Fruit fly (Drosophila melanogaster) whole organism, embryonic: ENCODE data around the gene Gfat2.

Source experiments
- Atf-2 ChIP-seq: fragments of 200-800 bp; sonication (Bioruptor generic); optimal IDR thresholded peaks from 2 replicates; lab custom pipeline; 2016; ENCODE audit warnings: missing biosample characterization, missing genetic modification characterization
- Awh ChIP-seq: fragments of 200-800 bp; sonication (Bioruptor generic); IDR thresholded peaks from 2 replicates; pipeline ENCODE4, ENCODE4 v1.3.6; 2022; ENCODE audit warnings: missing biosample characterization, missing genetic modification characterization
- Bteb2 ChIP-seq: fragments of 200-800 bp; sonication (Bioruptor generic); optimal IDR thresholded peaks from 2 replicates; lab custom pipeline; 2016; ENCODE audit warnings: missing biosample characterization, missing genetic modification characterization
- CG10959 ChIP-seq: fragments of 200-800 bp; sonication (Bioruptor generic); IDR thresholded peaks from 2 replicates; pipeline ENCODE4 v1.3.6; 2022; ENCODE audit warnings: missing biosample characterization, missing genetic modification characterization
- CG11093 ChIP-seq: fragments of 200-800 bp; sonication (Bioruptor generic); IDR thresholded peaks from 3 replicates; pipeline ENCODE4 v1.3.6; 2022; ENCODE audit warnings: missing biosample characterization, missing genetic modification characterization
- CG11560 ChIP-seq: fragments of 200-800 bp; sonication (Bioruptor generic); IDR thresholded peaks from 3 replicates; pipeline ENCODE4 v1.3.6; 2022; ENCODE audit warnings: missing biosample characterization, missing genetic modification characterization
- CG12769 ChIP-seq: fragments of 200-800 bp; sonication (Bioruptor generic); optimal IDR thresholded peaks from 2 replicates; lab custom pipeline; 2019; ENCODE audit warnings: missing biosample characterization, mild to moderate bottlenecking, missing genetic modification characterization, moderate library complexity
- CG13287 ChIP-seq: fragments of 200-800 bp; sonication (Bioruptor generic); IDR thresholded peaks from 2 replicates; pipeline ENCODE4 v1.3.6; 2022; ENCODE audit warnings: missing biosample characterization, missing genetic modification characterization; ENCODE audit not compliant: partially characterized antibody
- CG14441 ChIP-seq: fragments of 200-800 bp; sonication (Bioruptor generic); IDR thresholded peaks from 2 replicates; pipeline ENCODE4 v1.3.6; 2022; ENCODE audit warnings: missing biosample characterization, missing genetic modification characterization
- CG15011 ChIP-seq: fragments of 200-800 bp; sonication (Bioruptor generic); optimal IDR thresholded peaks from 3 replicates; lab custom pipeline; 2018; ENCODE audit warnings: missing biosample characterization, mild to moderate bottlenecking, missing genetic modification characterization
- CG17361 ChIP-seq: fragments of 200-800 bp; sonication (Bioruptor generic); IDR thresholded peaks from 3 replicates; pipeline ENCODE4 v1.3.6; 2022; ENCODE audit warnings: missing biosample characterization, missing genetic modification characterization
- CG17612 ChIP-seq: fragments of 200-800 bp; sonication (Bioruptor generic); IDR thresholded peaks from 2 replicates; pipeline ENCODE4 v1.3.6; 2022; ENCODE audit warnings: missing biosample characterization, missing genetic modification characterization
- CG17802 ChIP-seq: fragments of 200-800 bp; sonication (Bioruptor generic); optimal IDR thresholded peaks from 2 replicates; lab custom pipeline; 2018; ENCODE audit warnings: missing biosample characterization, mild to moderate bottlenecking, missing genetic modification characterization, moderate library complexity
- CG2712 ChIP-seq: fragments of 200-800 bp; optimal IDR thresholded peaks from 3 replicates; lab custom pipeline; 2019; ENCODE audit warnings: missing biosample characterization, mild to moderate bottlenecking, missing genetic modification characterization, moderate library complexity
- CG3065 ChIP-seq: fragments of 200-800 bp; sonication (Bioruptor generic); optimal IDR thresholded peaks from 2 replicates; lab custom pipeline; 2016; ENCODE audit warnings: missing biosample characterization, missing genetic modification characterization
- CG31365 ChIP-seq: fragments of 200-800 bp; sonication (Bioruptor generic); optimal IDR thresholded peaks from 2 replicates; lab custom pipeline; 2018; ENCODE audit warnings: missing biosample characterization, mild to moderate bottlenecking, missing genetic modification characterization
- CG3281 ChIP-seq: fragments of 200-800 bp; sonication (Bioruptor generic); optimal IDR thresholded peaks from 3 replicates; lab custom pipeline; 2017; ENCODE audit warnings: missing biosample characterization, mild to moderate bottlenecking, missing genetic modification characterization
- CG33213 ChIP-seq: fragments of 200-800 bp; sonication (Bioruptor generic); optimal IDR thresholded peaks from 3 replicates; lab custom pipeline; 2016; ENCODE audit warnings: missing biosample characterization, missing genetic modification characterization
- CG3995 ChIP-seq: fragments of 200-800 bp; sonication (Bioruptor generic); optimal IDR thresholded peaks from 3 replicates; lab custom pipeline; 2016; ENCODE audit warnings: missing biosample characterization, missing genetic modification characterization
- CG4360 ChIP-seq: fragments of 200-800 bp; sonication (Bioruptor generic); IDR thresholded peaks from 2 replicates; pipeline ENCODE4 v1.3.6; 2022; ENCODE audit warnings: missing biosample characterization, missing genetic modification characterization
- CG6813 ChIP-seq: fragments of 200-800 bp; sonication (Bioruptor generic); optimal IDR thresholded peaks from 2 replicates; lab custom pipeline; 2017; ENCODE audit warnings: missing biosample characterization, missing genetic modification characterization, mild to moderate bottlenecking, moderate library complexity, missing genetic modification reagents
- CG7786 ChIP-seq: fragments of 200-800 bp; sonication (Bioruptor generic); optimal IDR thresholded peaks from 2 replicates; lab custom pipeline; 2016; ENCODE audit warnings: missing biosample characterization, missing genetic modification characterization
- CG9817 ChIP-seq: fragments of 200-800 bp; sonication (Bioruptor generic); optimal IDR thresholded peaks from 2 replicates; lab custom pipeline; 2018; ENCODE audit warnings: missing biosample characterization, mild to moderate bottlenecking, missing genetic modification characterization, moderate library complexity
- CTCF ChIP-seq: fragments of 200-800 bp; sonication (Bioruptor generic); optimal IDR thresholded peaks from 2 replicates; lab custom pipeline; 2017; ENCODE audit warnings: missing biosample characterization, mild to moderate bottlenecking, missing genetic modification characterization, moderate library complexity
- Dref ChIP-seq: fragments of 200-800 bp; sonication (Bioruptor generic); IDR thresholded peaks from 2 replicates; pipeline ENCODE4 v1.3.6; 2022; ENCODE audit warnings: missing biosample characterization, missing genetic modification characterization
- ERR ChIP-seq: fragments of 200-800 bp; sonication (Bioruptor generic); optimal IDR thresholded peaks from 2 replicates; lab custom pipeline; 2016; ENCODE audit warnings: missing biosample characterization, missing genetic modification characterization
- HmgD ChIP-seq: fragments of 200-800 bp; sonication (Bioruptor generic); optimal IDR thresholded peaks from 3 replicates; lab custom pipeline; 2016; ENCODE audit warnings: missing biosample characterization, missing genetic modification characterization
- Lhr ChIP-seq: fragments of 200-800 bp; sonication (Bioruptor generic); optimal IDR thresholded peaks from 3 replicates; lab custom pipeline; 2017; ENCODE audit warnings: mild to moderate bottlenecking, missing biosample characterization, missing genetic modification reagents, missing genetic modification characterization
- Nf-YB ChIP-seq: fragments of 200-800 bp; sonication (Bioruptor generic); optimal IDR thresholded peaks from 3 replicates; lab custom pipeline; 2019; ENCODE audit warnings: missing biosample characterization, mild to moderate bottlenecking, missing genetic modification characterization, moderate library complexity
- ac ChIP-seq: fragments of 200-800 bp; sonication (Bioruptor generic); optimal IDR thresholded peaks from 3 replicates; lab custom pipeline; 2017; ENCODE audit warnings: missing biosample characterization, mild to moderate bottlenecking, missing genetic modification characterization
- bcd ChIP-seq: fragments of 200-800 bp; sonication (Bioruptor generic); optimal IDR thresholded peaks from 2 replicates; lab custom pipeline; 2017; ENCODE audit warnings: missing biosample characterization, mild to moderate bottlenecking, missing genetic modification characterization
- cg ChIP-seq: fragments of 200-800 bp; sonication (Bioruptor generic); optimal IDR thresholded peaks from 3 replicates; lab custom pipeline; 2019; ENCODE audit warnings: missing biosample characterization, mild to moderate bottlenecking, missing genetic modification characterization, moderate library complexity
- cwo ChIP-seq: fragments of 200-800 bp; sonication (Bioruptor generic); optimal IDR thresholded peaks from 3 replicates; lab custom pipeline; 2017; ENCODE audit warnings: missing biosample characterization, missing genetic modification characterization, mild to moderate bottlenecking, moderate library complexity, missing genetic modification reagents
- ftz-f1 ChIP-seq: fragments of 200-800 bp; sonication (Bioruptor generic); optimal IDR thresholded peaks from 2 replicates; lab custom pipeline; 2016; ENCODE audit warnings: missing biosample characterization, missing genetic modification characterization
- grn ChIP-seq: fragments of 200-800 bp; sonication (Bioruptor generic); optimal IDR thresholded peaks from 3 replicates; lab custom pipeline; 2017; ENCODE audit warnings: missing biosample characterization, missing genetic modification characterization
- kni ChIP-seq: fragments of 200-800 bp; sonication (Bioruptor generic); optimal IDR thresholded peaks from 3 replicates; lab custom pipeline; 2017; ENCODE audit warnings: mild to moderate bottlenecking, missing biosample characterization, missing genetic modification reagents, missing genetic modification characterization
- lbe ChIP-seq: fragments of 200-800 bp; sonication (Bioruptor generic); optimal IDR thresholded peaks from 2 replicates; lab custom pipeline; 2016; ENCODE audit warnings: missing biosample characterization, mild to moderate bottlenecking, missing genetic modification characterization
- lilli ChIP-seq: fragments of 200-800 bp; sonication (Bioruptor generic); optimal IDR thresholded peaks from 3 replicates; lab custom pipeline; 2016; ENCODE audit warnings: missing biosample characterization, missing genetic modification characterization
- pan ChIP-seq, 4 experiments: fragments of >200 bp in 3 of 4; fragments of 200-800 bp in 1 of 4; sonication (Bioruptor generic) in 1 of 4; optimal IDR thresholded peaks in 3 of 4; IDR thresholded peaks in 1 of 4; 2 replicates each; pipeline versions ENCODE4 v1.3.6 to Lab custom; 2017 to 2022; ENCODE audit warnings: missing biosample characterization in 2 of 4, missing genetic modification characterization in 2 of 4, mixed read lengths in 1 of 4
- peb ChIP-seq: fragments of 200-800 bp; sonication (Bioruptor generic); IDR thresholded peaks from 2 replicates; pipeline ENCODE4 v1.3.6; 2022; ENCODE audit warnings: missing biosample characterization, missing genetic modification characterization
- pita ChIP-seq: fragments of 200-800 bp; sonication (Bioruptor generic); optimal IDR thresholded peaks from 2 replicates; lab custom pipeline; 2017; ENCODE audit warnings: missing biosample characterization, mild to moderate bottlenecking, missing genetic modification characterization
- sens ChIP-seq: fragments of 200-800 bp; sonication (Bioruptor generic); peaks from one replicate; lab custom pipeline; 2016; ENCODE audit warnings: missing biosample characterization, missing genetic modification characterization
- sna ChIP-seq: fragments of 200-800 bp; sonication (Bioruptor generic); IDR thresholded peaks from 2 replicates; pipeline ENCODE4 v1.3.6; 2022; ENCODE audit warnings: missing biosample characterization, missing genetic modification characterization; ENCODE audit not compliant: partially characterized antibody
- ssp ChIP-seq: fragments of 200-800 bp; sonication (Bioruptor generic); IDR thresholded peaks from 2 replicates; pipeline ENCODE4 v1.3.6; 2022; ENCODE audit warnings: missing biosample characterization, missing genetic modification characterization
- stwl ChIP-seq: fragments of 200-800 bp; sonication (Bioruptor generic); optimal IDR thresholded peaks from 3 replicates; lab custom pipeline; 2018; ENCODE audit warnings: missing biosample characterization, mild to moderate bottlenecking, missing genetic modification characterization, moderate library complexity
- tio ChIP-seq: fragments of 200-800 bp; sonication (Bioruptor generic); optimal IDR thresholded peaks from 2 replicates; lab custom pipeline; 2017; ENCODE audit warnings: missing biosample characterization, missing genetic modification characterization, inconsistent platforms
- trem ChIP-seq: fragments of 200-800 bp; optimal IDR thresholded peaks from 3 replicates; lab custom pipeline; 2019; ENCODE audit warnings: missing biosample characterization, mild to moderate bottlenecking, missing genetic modification characterization, moderate library complexity
- vfl ChIP-seq: fragments of 200-800 bp; sonication (Bioruptor generic); optimal IDR thresholded peaks from 2 replicates; lab custom pipeline; 2016; ENCODE audit warnings: missing biosample characterization, missing genetic modification characterization
- zen ChIP-seq: fragments of 200-800 bp; sonication (Bioruptor generic); optimal IDR thresholded peaks from 3 replicates; lab custom pipeline; 2018; ENCODE audit warnings: missing biosample characterization, mild to moderate bottlenecking, missing genetic modification characterization, moderate library complexity

The Gfat2 gene

DNA sequence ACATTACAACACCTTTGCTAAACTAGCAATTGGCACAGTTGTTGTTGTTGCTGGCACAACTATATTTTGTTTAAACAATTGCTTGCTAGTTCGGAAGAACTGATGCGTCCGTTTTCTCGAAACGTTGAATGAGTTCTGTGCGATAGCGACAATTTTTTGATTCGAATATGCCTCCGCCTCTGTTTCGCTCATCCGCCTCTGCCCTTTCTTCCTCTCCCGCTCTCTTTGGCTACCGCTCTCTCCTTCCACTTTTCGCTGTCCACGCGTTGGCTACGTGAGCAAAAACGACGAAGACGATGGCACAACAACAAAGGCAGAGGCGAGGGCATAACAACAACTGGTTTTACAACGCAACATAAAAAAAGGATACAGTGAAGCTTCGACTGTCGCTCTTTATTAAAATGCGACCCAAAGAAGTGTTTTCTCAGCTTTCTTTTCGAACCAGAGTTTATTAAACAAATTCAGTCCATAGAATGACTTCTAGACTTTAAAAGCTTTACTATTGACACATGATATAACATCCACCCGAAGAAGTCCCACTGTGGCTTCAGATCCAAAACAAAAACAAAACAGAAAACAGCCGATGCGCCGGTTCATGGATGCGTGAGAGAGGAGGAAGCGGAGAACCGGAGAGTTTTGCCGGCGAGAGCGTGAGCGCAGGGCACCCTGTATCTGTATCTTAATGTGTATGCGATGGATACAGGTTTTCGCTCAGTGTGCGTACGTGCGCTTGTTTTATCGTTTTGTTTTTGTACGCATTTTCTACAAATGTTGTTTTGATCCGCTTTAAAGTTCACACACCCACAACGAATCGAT lies 13.2 kb downstream of the Gfat2 start (continued):
- no peak for TF ChIP-seq peb (GFP tag; lab: Robert Waterston, UW)
- no peak for TF ChIP-seq CG14441 (GFP tag; lab: Robert Waterston, UW)
- peak; percentile 100 for TF ChIP-seq Atf-2 (GFP tag; lab: Kevin White, UChicago)
- TF ChIP-seq cg (GFP tag; lab: Kevin White, UChicago): peak; percentile 51
- peak; percentile 91 for TF ChIP-seq grn (GFP tag; lab: Kevin White, UChicago)
- no peak for TF ChIP-seq pan (optimal IDR thresholded peaks at IDR 0.05; lab: Kevin White, UChicago)
- no peak for TF ChIP-seq pan (GFP tag; optimal IDR thresholded peaks at IDR 0.05 in 1 of 2, IDR thresholded peaks at IDR 0.05 in 1 of 2)
- TF ChIP-seq CG2712 (tag; lab: Kevin White, UChicago): peak; percentile 99
- TF ChIP-seq ftz-f1 (GFP tag; lab: Kevin White, UChicago): peak; percentile 96
- peak; percentile 99 for TF ChIP-seq CG11093 (GFP tag; lab: Robert Waterston, UW)
- TF ChIP-seq lbe (GFP tag; lab: Kevin White, UChicago): peak; percentile 99
- TF ChIP-seq CG12769: peak; percentile 99
- no peak for TF ChIP-seq CG17361 (GFP tag; lab: Robert Waterston, UW)
- TF ChIP-seq CG17612: no peak
- TF ChIP-seq CG9817 (tag; lab: Kevin White, UChicago): peak; percentile 99
- peak; percentile 99 for TF ChIP-seq ERR
- no peak for TF ChIP-seq CG13287 (GFP tag; lab: Robert Waterston, UW)
- TF ChIP-seq cwo: peak; percentile 99
- TF ChIP-seq Bteb2 (GFP tag; lab: Kevin White, UChicago): peak; percentile 99
- peak; percentile 93 for TF ChIP-seq CG31365
- TF ChIP-seq CTCF: peak; percentile 77
- TF ChIP-seq CG3281 (GFP tag; lab: Kevin White, UChicago): peak; percentile 99
- TF ChIP-seq Lhr: peak; percentile 96
- TF ChIP-seq stwl (tag; lab: Kevin White, UChicago): peak; percentile 71
- peak; percentile 100 for TF ChIP-seq tio
- no peak for TF ChIP-seq CG10959 (GFP tag; lab: Robert Waterston, UW)
- peak; percentile 99 for TF ChIP-seq CG3065 (GFP tag; lab: Kevin White, UChicago)
- TF ChIP-seq CG6813 (GFP tag; lab: Kevin White, UChicago): peak; percentile 99
- TF ChIP-seq pita: no peak
- TF ChIP-seq CG11560 (tag; lab: Robert Waterston, UW): no peak
- peak; percentile 100 for TF ChIP-seq CG7786 (GFP tag; lab: Kevin White, UChicago)
- TF ChIP-seq kni (GFP tag; lab: Kevin White, UChicago): peak; percentile 96
- peak; percentile 88 for TF ChIP-seq CG3995 (GFP tag; lab: Kevin White, UChicago)
- peak; percentile 98 for TF ChIP-seq ac (GFP tag; lab: Kevin White, UChicago)
- TF ChIP-seq sna: no peak
- TF ChIP-seq sens (GFP tag; lab: Kevin White, UChicago): peak; percentile 100
- TF ChIP-seq CG15011 (GFP tag; lab: Kevin White, UChicago): peak; percentile 99
- peak; percentile 99 for TF ChIP-seq bcd (GFP tag; lab: Kevin White, UChicago)
- TF ChIP-seq zen: peak; percentile 99
- TF ChIP-seq HmgD (GFP tag; lab: Kevin White, UChicago): peak; percentile 100
- TF ChIP-seq Nf-YB: peak; percentile 91
- no peak for TF ChIP-seq Awh (GFP tag; lab: Robert Waterston, UW)
- peak; percentile 99 for TF ChIP-seq CG33213 (GFP tag; lab: Kevin White, UChicago)
- no peak for TF ChIP-seq ssp
- TF ChIP-seq vfl (GFP tag; lab: Kevin White, UChicago): peak; percentile 100
- no peak for TF ChIP-seq CG4360 (GFP tag; lab: Robert Waterston, UW)
- TF ChIP-seq Dref (GFP tag; lab: Robert Waterston, UW): no peak
- peak; percentile 96 for TF ChIP-seq trem (tag; lab: Kevin White, UChicago)
- TF ChIP-seq lilli (GFP tag; lab: Kevin White, UChicago): peak; percentile 100
- peak; percentile 92 for TF ChIP-seq CG17802 (tag; lab: Kevin White, UChicago)
